Worm (Caenorhabditis elegans) whole organism, young adult: ENCODE data around the gene K10H10.13.

ENCODE experiments used
- F23B12.7 ChIP-seq: sonication (generic microtip); optimal IDR thresholded peaks from 2 replicates; lab custom pipeline; 2017; ENCODE audit warnings: missing genetic modification characterization, mild to moderate bottlenecking, missing compliant biosample characterization, antibody characterized with exemption, moderate library complexity; ENCODE audit not compliant: insufficient read depth
- F57C9.4 ChIP-seq: sonication (generic microtip); optimal IDR thresholded peaks from 2 replicates; lab custom pipeline; 2017; ENCODE audit warnings: mild to moderate bottlenecking, missing genetic modification characterization, missing compliant biosample characterization
- T07F8.4 ChIP-seq: sonication (generic microtip); optimal IDR thresholded peaks from 2 replicates; lab custom pipeline; 2016; ENCODE audit warnings: mild to moderate bottlenecking, missing genetic modification characterization, moderate library complexity, missing compliant biosample characterization
- ama-1 ChIP-seq, 3 experiments: fragments of 150-350 bp in 1 of 3; sonication (generic microtip) in 2 of 3; optimal IDR thresholded peaks; 2 replicates each; lab custom pipeline; 2014 to 2018; ENCODE audit warnings: missing biosample characterization in 2 of 3, missing genetic modification characterization in 2 of 3, missing genetic modification reagents in 2 of 3
- ccch-3 ChIP-seq: fragments of 200-800 bp; sonication (Bioruptor generic); optimal IDR thresholded peaks from 2 replicates; lab custom pipeline; 2018; ENCODE audit warnings: mild to moderate bottlenecking, missing genetic modification characterization, missing compliant biosample characterization
- dpl-1 ChIP-seq: fragments of 150-350 bp; optimal IDR thresholded peaks from 2 replicates; lab custom pipeline; 2014; ENCODE audit warnings: missing biosample characterization, missing genetic modification reagents, missing genetic modification characterization
- fkh-3 ChIP-seq: sonication (generic microtip); optimal IDR thresholded peaks from 2 replicates; lab custom pipeline; 2016; ENCODE audit warnings: mild to moderate bottlenecking, missing genetic modification characterization, missing compliant biosample characterization
- hmg-20 ChIP-seq: fragments of 200-800 bp; sonication (Bioruptor generic); IDR thresholded peaks from 2 replicates; pipeline ENCODE4 v1.3.6; 2022; ENCODE audit warnings: missing genetic modification reagents, missing genetic modification characterization, missing compliant biosample characterization
- hrde-1 ChIP-seq: sonication (generic microtip); optimal IDR thresholded peaks from 2 replicates; lab custom pipeline; 2016; ENCODE audit warnings: missing genetic modification characterization, mild to moderate bottlenecking, missing compliant biosample characterization, moderate library complexity, missing genotype, missing genetic modification reagents, borderline replicate concordance
- lag-1 ChIP-seq: fragments of 200-800 bp; sonication (Bioruptor generic); IDR thresholded peaks from 2 replicates; pipeline ENCODE4 v1.3.6; 2022; ENCODE audit warnings: missing genetic modification reagents, missing genetic modification characterization, missing compliant biosample characterization

DNA sequence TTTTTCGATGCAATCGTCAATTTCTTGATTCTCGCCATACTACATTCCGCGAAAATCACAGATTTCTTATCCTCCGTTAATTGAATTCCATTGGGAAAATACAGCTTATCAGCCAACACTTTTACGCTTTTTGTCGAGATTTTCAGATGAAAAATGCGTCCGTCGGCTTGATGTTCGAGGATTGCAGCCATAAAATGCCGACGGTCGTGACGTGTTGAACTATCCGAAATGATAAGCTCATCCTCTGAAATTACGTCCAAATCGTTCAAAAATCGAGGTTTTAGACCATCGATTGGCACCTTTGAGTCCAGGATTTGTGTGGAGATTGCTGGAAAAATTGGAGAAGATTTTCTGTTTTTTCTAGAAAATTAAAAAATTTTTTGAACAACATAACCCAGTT lies 16.0 kb upstream of the K10H10.13 start:
- TF ChIP-seq lag-1 = no peak
- no peak for TF ChIP-seq dpl-1 (GFP tag; lab: Kevin White, UChicago)
- no peak for TF ChIP-seq F57C9.4 (tag; lab: Kevin White, UChicago)
- no peak for TF ChIP-seq T07F8.4 (tag; lab: Kevin White, UChicago)
- no peak for TF ChIP-seq hrde-1 (tag; lab: Kevin White, UChicago)
- no peak for TF ChIP-seq hmg-20
- TF ChIP-seq ccch-3 = no peak
- TF ChIP-seq F23B12.7 (tag; lab: Kevin White, UChicago) = no peak
- TF ChIP-seq fkh-3 (tag; lab: Kevin White, UChicago) = no peak
- no peak for TF ChIP-seq ama-1 (optimal IDR thresholded peaks at IDR 0.05; lab: Kevin White, UChicago)
- TF ChIP-seq ama-1 (GFP tag; optimal IDR thresholded peaks at IDR 0.05; lab: Kevin White, UChicago) = no peak
